Worm (Caenorhabditis elegans): ENCODE results near the gene srbc-39.

srbc-39 gene

ce11 chrV:708808-709207 is at the start of gene srbc-39:
Gene srbc-39 (plus strand): TSS chrV:709108.
- no peak for TF ChIP-seq nhr-237 (tag; optimal IDR thresholded peaks at IDR 0.05)
- no peak for TF ChIP-seq nhr-21 (tag; optimal IDR thresholded peaks at IDR 0.05)
- TF ChIP-seq egl-27 (tag; optimal IDR thresholded peaks at IDR 0.05): no peak
- no peak for TF ChIP-seq Y55F3AM.14 (GFP tag; optimal IDR thresholded peaks at IDR 0.05)
- no peak for TF ChIP-seq R02D3.7 (tag; optimal IDR thresholded peaks at IDR 0.05)

- TF ChIP-seq mbf-1 (tag; optimal IDR thresholded peaks at IDR 0.05): no peak
Observed at ce11 chrV:660210-660609, 48.7 kb upstream of the srbc-39 start, which contains the start of gene F31F4.17. Gene F31F4.17 (minus strand): TSS chrV:660310.

- TF ChIP-seq sma-9 (GFP tag; optimal IDR thresholded peaks at IDR 0.05) (no peak), sma-9 (tag; optimal IDR thresholded peaks at IDR 0.05) (no peak), R02D3.7 (tag; optimal IDR thresholded peaks at IDR 0.05) (no peak), nhr-77 (tag; optimal IDR thresholded peaks at IDR 0.05) (no peak), sma-3 (GFP tag; optimal IDR thresholded peaks at IDR 0.05) (no peak), ztf-4 (tag; optimal IDR thresholded peaks at IDR 0.05) (no peak), nhr-23 (tag; optimal IDR thresholded peaks at IDR 0.05) (no peak), ama-1 (optimal IDR thresholded peaks at IDR 0.05) (no peak), zag-1 (tag; optimal IDR thresholded peaks at IDR 0.05) (no peak), egl-27 (tag; optimal IDR thresholded peaks at IDR 0.05) (no peak), unc-62 (GFP tag; optimal IDR thresholded peaks at IDR 0.05) (no peak), snpc-4 (tag; optimal IDR thresholded peaks at IDR 0.05) (no peak), peb-1 (tag; optimal IDR thresholded peaks at IDR 0.05) (no peak), mbf-1 (tag; optimal IDR thresholded peaks at IDR 0.05) (no peak), aly-2 (tag; optimal IDR thresholded peaks at IDR 0.05) (no peak), nhr-12 (tag; optimal IDR thresholded peaks at IDR 0.05) (no peak), Y55F3AM.14 (GFP tag; optimal IDR thresholded peaks at IDR 0.05) (no peak), nhr-6 (tag; optimal IDR thresholded peaks at IDR 0.05) (no peak), gmeb-1 (tag; optimal IDR thresholded peaks at IDR 0.05) (no peak)
Observed at ce11 chrV:664337-664847, 44.5 kb upstream of the srbc-39 start, which contains the start of the genes F31F4.11 and srh-266. Gene F31F4.11 (minus strand): TSS chrV:664437. Gene srh-266 (plus strand): TSS chrV:664797.

- TF ChIP-seq lin-39 (tag; optimal IDR thresholded peaks at IDR 0.05): no peak
- TF ChIP-seq nhr-23 (tag; optimal IDR thresholded peaks at IDR 0.05): no peak
- peak; percentile 76 for TF ChIP-seq sma-9 (GFP tag; optimal IDR thresholded peaks at IDR 0.05)
- no peak for TF ChIP-seq sma-9 (tag; optimal IDR thresholded peaks at IDR 0.05)
- no peak for TF ChIP-seq peb-1 (tag; optimal IDR thresholded peaks at IDR 0.05)
Observed at ce11 chrV:667459-667858, 41.4 kb upstream of the srbc-39 start, which contains the start of gene nhr-180. Gene nhr-180 (minus strand): TSS chrV:667510.

- no peak for TF ChIP-seq elt-3 (tag; optimal IDR thresholded peaks at IDR 0.05)
- TF ChIP-seq C34F6.9 (tag; optimal IDR thresholded peaks at IDR 0.05): no peak
- no peak for TF ChIP-seq sma-9 (GFP tag; optimal IDR thresholded peaks at IDR 0.05)
- TF ChIP-seq sma-9 (tag; optimal IDR thresholded peaks at IDR 0.05): no peak
- no peak for TF ChIP-seq elt-1 (tag; optimal IDR thresholded peaks at IDR 0.05)
Observed at ce11 chrV:671342-671741, 37.6 kb upstream of the srbc-39 start, which contains the start of gene sru-24. Gene sru-24 (minus strand): TSS chrV:671442.

- TF ChIP-seq ztf-1 (GFP tag; conservative IDR thresholded peaks at IDR 0.05) (no peak), alr-1 (tag; optimal IDR thresholded peaks at IDR 0.05) (no peak), ztf-4 (tag; optimal IDR thresholded peaks at IDR 0.05) (no peak), ama-1 (optimal IDR thresholded peaks at IDR 0.05) (no peak), nhr-129 (tag; optimal IDR thresholded peaks at IDR 0.05) (no peak), nhr-12 (tag; optimal IDR thresholded peaks at IDR 0.05) (no peak), nhr-25 (tag; optimal IDR thresholded peaks at IDR 0.05) (no peak), egl-27 (tag; optimal IDR thresholded peaks at IDR 0.05) (no peak), ceh-82 (tag; optimal IDR thresholded peaks at IDR 0.05) (no peak), nhr-10 (tag; optimal IDR thresholded peaks at IDR 0.05) (no peak), sma-9 (GFP tag; optimal IDR thresholded peaks at IDR 0.05) (no peak), sma-9 (tag; optimal IDR thresholded peaks at IDR 0.05) (no peak), unc-39 (tag; optimal IDR thresholded peaks at IDR 0.05) (no peak), crh-2 (tag; optimal IDR thresholded peaks at IDR 0.05) (no peak), Y55F3AM.14 (GFP tag; optimal IDR thresholded peaks at IDR 0.05) (no peak), mdl-1 (tag; optimal IDR thresholded peaks at IDR 0.05) (no peak)
Observed at ce11 chrV:674213-674612, 34.7 kb upstream of the srbc-39 start, which contains the start of gene sru-25. Gene sru-25 (minus strand): TSS chrV:674313.
